Comparison of ENCODE assay signal across 3 worm cellular contexts in genomic region chrX:12667804-12668511, ce11.
TF ChIP-seq lines count a peak whose summit lies in the region.

Gene nhr-17, minus strand, starts transcription at chrX:12667854.

TF ChIP-seq in whole organism, L1 larva, 84 proteins besides CTCF, POLR2A, EP300 and RAD21 (continued from another document):
- TF ChIP-seq pax-3 (tag; optimal IDR thresholded peaks at IDR 0.05; lab: Kevin White, UChicago): peak; percentile 6
- TF ChIP-seq C34B4.2 (tag; optimal IDR thresholded peaks at IDR 0.05; lab: Kevin White, UChicago): no peak
- peak; percentile 12 for TF ChIP-seq ztf-4 (tag; optimal IDR thresholded peaks at IDR 0.05; lab: Kevin White, UChicago)
- TF ChIP-seq nhr-19 (GFP tag; conservative IDR thresholded peaks at IDR 0.05; lab: Robert Waterston, UW): peak; percentile 44
- peak; percentile 82 for TF ChIP-seq dsc-1 (tag; optimal IDR thresholded peaks at IDR 0.05; lab: Kevin White, UChicago)
- peak; percentile 79 for TF ChIP-seq nhr-71 (tag; optimal IDR thresholded peaks at IDR 0.05; lab: Kevin White, UChicago)
- no peak for TF ChIP-seq unc-98 (GFP tag; IDR thresholded peaks at IDR 0.05; lab: Robert Waterston, UW)
- no peak for TF ChIP-seq mab-9 (GFP tag; IDR thresholded peaks at IDR 0.05; lab: Robert Waterston, UW)
- TF ChIP-seq egl-13 (tag; optimal IDR thresholded peaks at IDR 0.05; lab: Kevin White, UChicago): peak; percentile 19
- TF ChIP-seq fkh-8 (tag; optimal IDR thresholded peaks at IDR 0.05; lab: Kevin White, UChicago): peak; percentile 69
- peak; percentile 67 for TF ChIP-seq lin-14 (GFP tag; optimal IDR thresholded peaks at IDR 0.05; lab: Kevin White, UChicago)
- TF ChIP-seq unc-30 (tag; optimal IDR thresholded peaks at IDR 0.05; lab: Kevin White, UChicago): no peak
- peak; percentile 58 for TF ChIP-seq skn-1 (tag; optimal IDR thresholded peaks at IDR 0.05; lab: Kevin White, UChicago)
- no peak for TF ChIP-seq lir-3 (tag; optimal IDR thresholded peaks at IDR 0.05; lab: Kevin White, UChicago; ENCODE audit: poor library complexity)
- TF ChIP-seq tbx-2 (tag; optimal IDR thresholded peaks at IDR 0.05; lab: Kevin White, UChicago): no peak
- TF ChIP-seq elt-3 (tag; optimal IDR thresholded peaks at IDR 0.05; lab: Kevin White, UChicago): peak in 2 of 6 experiments; percentile 57 to 80
- peak; percentile 29 for TF ChIP-seq nhr-47 (tag; optimal IDR thresholded peaks at IDR 0.05; lab: Kevin White, UChicago)
- TF ChIP-seq nhr-77 (tag; optimal IDR thresholded peaks at IDR 0.05; lab: Kevin White, UChicago): no peak
- TF ChIP-seq efl-1 (optimal IDR thresholded peaks at IDR 0.05; lab: Kevin White, UChicago): no peak
- TF ChIP-seq efl-1 (GFP tag; optimal IDR thresholded peaks at IDR 0.05 in 1 of 2; lab: Kevin White, UChicago): no peak
- TF ChIP-seq lin-35 (GFP tag; optimal IDR thresholded peaks at IDR 0.05; lab: Kevin White, UChicago): peak; percentile 8 to 68
- no peak for TF ChIP-seq hlh-17 (GFP tag; optimal IDR thresholded peaks at IDR 0.05; lab: Kevin White, UChicago; ENCODE audit: borderline replicate concordance)
- peak in 1 of 3 experiments; percentile 2 for TF ChIP-seq ceh-82 (tag; optimal IDR thresholded peaks at IDR 0.05; lab: Kevin White, UChicago)
- TF ChIP-seq nhr-20 (tag; optimal IDR thresholded peaks at IDR 0.05; lab: Kevin White, UChicago): peak; percentile 82
- TF ChIP-seq nhr-84 (tag; optimal IDR thresholded peaks at IDR 0.05; lab: Kevin White, UChicago): no peak
- TF ChIP-seq nhr-90 (tag; optimal IDR thresholded peaks at IDR 0.05; lab: Kevin White, UChicago; ENCODE audit: poor library complexity): peak; percentile 41
- peak in 2 of 3 experiments; percentile 22 to 36 for TF ChIP-seq dpl-1 (GFP tag; optimal IDR thresholded peaks at IDR 0.05; lab: Kevin White, UChicago)

TF ChIP-seq in whole organism, L2 larva, 48 proteins besides CTCF, POLR2A, EP300 and RAD21 (continued from another document):
- TF ChIP-seq lsy-2 (tag; optimal IDR thresholded peaks at IDR 0.05; lab: Kevin White, UChicago) (peak in 1 of 2 experiments; percentile 47), sem-4 (tag; optimal IDR thresholded peaks at IDR 0.05; lab: Kevin White, UChicago) (no peak), lin-39 (tag; optimal IDR thresholded peaks at IDR 0.05; lab: Kevin White, UChicago) (no peak), nhr-77 (tag; optimal IDR thresholded peaks at IDR 0.05; lab: Kevin White, UChicago) (no peak), gmeb-1 (tag; optimal IDR thresholded peaks at IDR 0.05; lab: Kevin White, UChicago) (peak; percentile 22), crh-2 (tag; optimal IDR thresholded peaks at IDR 0.05; lab: Kevin White, UChicago) (peak; percentile 58), nhr-129 (tag; optimal IDR thresholded peaks at IDR 0.05; lab: Kevin White, UChicago) (peak; percentile 37), mbf-1 (tag; optimal IDR thresholded peaks at IDR 0.05; lab: Kevin White, UChicago) (no peak), sma-3 (GFP tag; optimal IDR thresholded peaks at IDR 0.05; lab: Kevin White, UChicago) (peak; percentile 30), lin-13 (GFP tag; optimal IDR thresholded peaks at IDR 0.05; lab: Kevin White, UChicago) (no peak), peb-1 (tag; optimal IDR thresholded peaks at IDR 0.05; lab: Kevin White, UChicago) (no peak), nhr-237 (tag; optimal IDR thresholded peaks at IDR 0.05; lab: Kevin White, UChicago) (no peak), unc-62 (GFP tag; optimal IDR thresholded peaks at IDR 0.05; lab: Kevin White, UChicago) (no peak), ztf-1 (GFP tag; conservative IDR thresholded peaks at IDR 0.05; lab: Robert Waterston, UW) (no peak), elt-1 (tag; optimal IDR thresholded peaks at IDR 0.05; lab: Kevin White, UChicago) (no peak), nhr-25 (tag; optimal IDR thresholded peaks at IDR 0.05; lab: Kevin White, UChicago) (peak; percentile 25), ztf-11 (tag; optimal IDR thresholded peaks at IDR 0.05; lab: Kevin White, UChicago) (no peak), lin-11 (tag; optimal IDR thresholded peaks at IDR 0.05; lab: Kevin White, UChicago) (no peak), zag-1 (tag; optimal IDR thresholded peaks at IDR 0.05; lab: Kevin White, UChicago) (no peak), snpc-4 (tag; optimal IDR thresholded peaks at IDR 0.05; lab: Kevin White, UChicago) (no peak), elt-3 (tag; optimal IDR thresholded peaks at IDR 0.05; lab: Kevin White, UChicago) (no peak), nhr-12 (tag; optimal IDR thresholded peaks at IDR 0.05; lab: Kevin White, UChicago) (no peak), mab-5 (tag; optimal IDR thresholded peaks at IDR 0.05; lab: Kevin White, UChicago) (no peak), ceh-16 (tag; optimal IDR thresholded peaks at IDR 0.05; lab: Kevin White, UChicago) (no peak), fos-1 (tag; optimal IDR thresholded peaks at IDR 0.05; lab: Kevin White, UChicago) (peak; percentile 11), unc-39 (tag; optimal IDR thresholded peaks at IDR 0.05; lab: Kevin White, UChicago) (no peak), egl-27 (tag; optimal IDR thresholded peaks at IDR 0.05; lab: Kevin White, UChicago) (no peak), F13H6.1 (tag; optimal IDR thresholded peaks at IDR 0.05; lab: Kevin White, UChicago) (no peak), Y55F3AM.14 (GFP tag; optimal IDR thresholded peaks at IDR 0.05; lab: Kevin White, UChicago) (no peak)

TF ChIP-seq in whole organism, L4 larva, 104 proteins besides CTCF, POLR2A, EP300 and RAD21 (continued from another document):
- no peak for TF ChIP-seq cey-2 (tag; optimal IDR thresholded peaks at IDR 0.05; lab: Kevin White, UChicago; ENCODE audit: borderline replicate concordance, insufficient read depth)
- peak in 1 of 2 experiments; percentile 8 for TF ChIP-seq mdl-1 (tag; optimal IDR thresholded peaks at IDR 0.05; lab: Kevin White, UChicago)
- TF ChIP-seq F26F4.8 (GFP tag; conservative IDR thresholded peaks at IDR 0.05; lab: Robert Waterston, UW): no peak
- TF ChIP-seq ceh-44 (GFP tag; IDR thresholded peaks at IDR 0.05; lab: Robert Waterston, UW): no peak
- no peak for TF ChIP-seq madf-9 (GFP tag; conservative IDR thresholded peaks at IDR 0.05; lab: Robert Waterston, UW)
- TF ChIP-seq lsy-2 (tag; optimal IDR thresholded peaks at IDR 0.05; lab: Kevin White, UChicago): peak in 1 of 2 experiments; percentile 34
- TF ChIP-seq zfp-3 (GFP tag; conservative IDR thresholded peaks at IDR 0.05; lab: Robert Waterston, UW): no peak
- TF ChIP-seq ceh-20 (GFP tag; IDR thresholded peaks at IDR 0.05; lab: Robert Waterston, UW): no peak
- TF ChIP-seq hlh-30 (tag; optimal IDR thresholded peaks at IDR 0.05; lab: Kevin White, UChicago; ENCODE audit: insufficient read depth): peak; percentile 97
- peak; percentile 81 for TF ChIP-seq nhr-28 (tag; optimal IDR thresholded peaks at IDR 0.05; lab: Kevin White, UChicago)
- peak; percentile 60 for TF ChIP-seq hlh-11 (tag; optimal IDR thresholded peaks at IDR 0.05; lab: Kevin White, UChicago)
- TF ChIP-seq zfp-2 (tag; optimal IDR thresholded peaks at IDR 0.05; lab: Kevin White, UChicago): no peak
- TF ChIP-seq R02D3.7 (tag; optimal IDR thresholded peaks at IDR 0.05; lab: Kevin White, UChicago): no peak
- TF ChIP-seq Y75B8A.6 (GFP tag; IDR thresholded peaks at IDR 0.05; lab: Robert Waterston, UW): 0 out of 2 replicates have a peak, but pooled peaks have one; percentile 5
- TF ChIP-seq lin-1 (GFP tag; IDR thresholded peaks at IDR 0.05; lab: Robert Waterston, UW): no peak
- TF ChIP-seq nhr-11 (tag; optimal IDR thresholded peaks at IDR 0.05; lab: Kevin White, UChicago): peak; percentile 15
- no peak for TF ChIP-seq dpl-1 (GFP tag; optimal IDR thresholded peaks at IDR 0.05; lab: Kevin White, UChicago)
- TF ChIP-seq spr-3 (GFP tag; optimal IDR thresholded peaks at IDR 0.05; lab: Kevin White, UChicago): no peak
- no peak for TF ChIP-seq tag-97 (GFP tag; IDR thresholded peaks at IDR 0.05; lab: Robert Waterston, UW)
- peak; percentile 84 for TF ChIP-seq aha-1 (tag; lab: Kevin White, UChicago)
- TF ChIP-seq snpc-4 (tag; optimal IDR thresholded peaks at IDR 0.05; lab: Kevin White, UChicago): no peak
- no peak for TF ChIP-seq php-3 (GFP tag; IDR thresholded peaks at IDR 0.05; lab: Robert Waterston, UW)
- peak; percentile 30 for TF ChIP-seq nhr-77 (tag; optimal IDR thresholded peaks at IDR 0.05; lab: Kevin White, UChicago)
- TF ChIP-seq aly-2 (tag; optimal IDR thresholded peaks at IDR 0.05; lab: Kevin White, UChicago): no peak
- TF ChIP-seq snpc-1.2 (GFP tag; IDR thresholded peaks at IDR 0.05; lab: Robert Waterston, UW): no peak
- no peak for TF ChIP-seq vab-7 (GFP tag; IDR thresholded peaks at IDR 0.05; lab: Robert Waterston, UW)
- TF ChIP-seq ctbp-1 (GFP tag; IDR thresholded peaks at IDR 0.05; lab: Robert Waterston, UW): no peak
- TF ChIP-seq gei-8 (GFP tag; optimal IDR thresholded peaks at IDR 0.05; lab: Kevin White, UChicago): no peak
- no peak for TF ChIP-seq attf-4 (tag; optimal IDR thresholded peaks at IDR 0.05; lab: Kevin White, UChicago)
- TF ChIP-seq nhr-25 (tag; optimal IDR thresholded peaks at IDR 0.05; lab: Kevin White, UChicago; ENCODE audit: borderline replicate concordance, insufficient read depth): no peak
- TF ChIP-seq nhr-41 (GFP tag; IDR thresholded peaks at IDR 0.05; lab: Robert Waterston, UW): no peak
- TF ChIP-seq ztf-7 (tag; optimal IDR thresholded peaks at IDR 0.05; lab: Kevin White, UChicago): no peak
- TF ChIP-seq ama-1 (optimal IDR thresholded peaks at IDR 0.05; lab: Kevin White, UChicago): no peak
- TF ChIP-seq T26A8.4 (GFP tag; IDR thresholded peaks at IDR 0.05; lab: Robert Waterston, UW): peak; percentile 44; the same call in 1 of the 2 replicates
